Fruit fly (Drosophila melanogaster) whole organism, embryonic: Measurements from ENCODE around the gene CG46059.

Experiments
- CG11456 ChIP-seq: fragments of 200-800 bp; sonication (Bioruptor generic); IDR thresholded peaks from 3 replicates; pipeline ENCODE4 v1.3.6; 2022; ENCODE audit warnings: missing biosample characterization, missing genetic modification characterization
- CG11696 ChIP-seq: fragments of 200-800 bp; sonication (Bioruptor generic); IDR thresholded peaks from 2 replicates; pipeline ENCODE4 v1.3.6; 2022; ENCODE audit warnings: missing biosample characterization, missing genetic modification characterization
- Oaz ChIP-seq: fragments of 200-800 bp; sonication (Bioruptor generic); IDR thresholded peaks from 2 replicates; pipeline ENCODE4 v1.3.6; 2022; ENCODE audit warnings: missing biosample characterization, missing genetic modification characterization
- Rfx ChIP-seq: fragments of 200-800 bp; sonication (Bioruptor generic); IDR thresholded peaks from 2 replicates; pipeline ENCODE4 v1.3.6; 2022; ENCODE audit warnings: missing biosample characterization, missing genetic modification characterization
- cas ChIP-seq: fragments of 200-800 bp; sonication (Bioruptor generic); IDR thresholded peaks from 2 replicates; pipeline ENCODE4 v1.3.6; 2022; ENCODE audit warnings: missing biosample characterization, missing genetic modification characterization
- caup ChIP-seq: fragments of 200-800 bp; sonication (Bioruptor generic); optimal IDR thresholded peaks from 3 replicates; lab custom pipeline; 2017; ENCODE audit warnings: missing biosample characterization, mild to moderate bottlenecking, missing genetic modification characterization, moderate library complexity; ENCODE audit not compliant: severe bottlenecking
- crc ChIP-seq: fragments of 200-800 bp; sonication (Bioruptor generic); optimal IDR thresholded peaks from 2 replicates; lab custom pipeline; 2016; ENCODE audit warnings: missing biosample characterization, missing genetic modification characterization
- pb ChIP-seq: fragments of 200-800 bp; sonication (Bioruptor generic); optimal IDR thresholded peaks from 3 replicates; lab custom pipeline; 2016; ENCODE audit warnings: missing biosample characterization, missing genetic modification characterization

dm6 chr2L:19158005-19158666, 25.5 kb downstream of the CG46059 start:
- TF ChIP-seq pb (GFP tag; lab: Kevin White, UChicago) (peak; percentile 6), Oaz (GFP tag; lab: Robert Waterston, UW) (no peak), Rfx (GFP tag; lab: Robert Waterston, UW) (peak; percentile 37; the same call in 1 of the 2 replicates), crc (GFP tag; lab: Kevin White, UChicago) (no peak), CG11696 (0 out of 2 replicates have a peak, but pooled peaks have one; percentile 23), cas (GFP tag; lab: Robert Waterston, UW) (peak; percentile 30; the same call in 1 of the 2 replicates), CG11456 (GFP tag; lab: Robert Waterston, UW) (peak; percentile 28; the same call in 1 of the 3 replicates), caup (GFP tag; lab: Kevin White, UChicago) (peak; percentile 56)
